Fruit fly (Drosophila melanogaster) whole organism, embryonic: ENCODE data around the gene CG1172.

Experiments used
- Aef1 ChIP-seq: fragments of 200-800 bp; sonication (Bioruptor generic); IDR thresholded peaks from 3 replicates; pipeline ENCODE4 v1.3.6; 2022; ENCODE audit warnings: missing biosample characterization, missing genetic modification characterization
- CG10654 ChIP-seq: fragments of 200-800 bp; sonication (Bioruptor generic); optimal IDR thresholded peaks from 2 replicates; lab custom pipeline; 2016; ENCODE audit warnings: missing biosample characterization, missing genetic modification characterization
- CG11695 ChIP-seq: fragments of 200-800 bp; sonication (Bioruptor generic); IDR thresholded peaks from 3 replicates; pipeline ENCODE4 v1.3.6; 2022; ENCODE audit warnings: missing biosample characterization, missing genetic modification characterization
- CG12219 ChIP-seq: fragments of 200-800 bp; sonication (Bioruptor generic); optimal IDR thresholded peaks from 3 replicates; lab custom pipeline; 2018; ENCODE audit warnings: missing biosample characterization, mild to moderate bottlenecking, missing genetic modification characterization
- CG12744 ChIP-seq: fragments of 200-800 bp; sonication (Bioruptor generic); optimal IDR thresholded peaks from 2 replicates; lab custom pipeline; 2016; ENCODE audit warnings: missing biosample characterization, missing genetic modification characterization
- CG12769 ChIP-seq: fragments of 200-800 bp; sonication (Bioruptor generic); optimal IDR thresholded peaks from 2 replicates; lab custom pipeline; 2019; ENCODE audit warnings: missing biosample characterization, mild to moderate bottlenecking, missing genetic modification characterization, moderate library complexity
- CG13624 ChIP-seq: fragments of 200-800 bp; sonication (Bioruptor generic); optimal IDR thresholded peaks from 2 replicates; lab custom pipeline; 2016; ENCODE audit warnings: missing biosample characterization, missing genetic modification characterization
- CG14710 ChIP-seq: fragments of 200-800 bp; sonication (Bioruptor generic); optimal IDR thresholded peaks from 3 replicates; lab custom pipeline; 2019; ENCODE audit warnings: missing biosample characterization, mild to moderate bottlenecking, missing genetic modification characterization, moderate library complexity
- CG1603 ChIP-seq: fragments of 200-800 bp; sonication (Bioruptor generic); optimal IDR thresholded peaks from 2 replicates; lab custom pipeline; 2019; ENCODE audit warnings: missing biosample characterization, mild to moderate bottlenecking, missing genetic modification characterization, moderate library complexity
- CG2116 ChIP-seq: fragments of 200-800 bp; sonication (Bioruptor generic); optimal IDR thresholded peaks from 3 replicates; lab custom pipeline; 2018; ENCODE audit warnings: missing biosample characterization, mild to moderate bottlenecking, missing genetic modification characterization
- CG2712 ChIP-seq: fragments of 200-800 bp; optimal IDR thresholded peaks from 3 replicates; lab custom pipeline; 2019; ENCODE audit warnings: missing biosample characterization, mild to moderate bottlenecking, missing genetic modification characterization, moderate library complexity
- CG30020 ChIP-seq: fragments of 200-800 bp; optimal IDR thresholded peaks from 2 replicates; lab custom pipeline; 2019; ENCODE audit warnings: missing biosample characterization, mild to moderate bottlenecking, missing genetic modification characterization, moderate library complexity
- CG31224 ChIP-seq: fragments of 200-800 bp; sonication (Bioruptor generic); IDR thresholded peaks from 2 replicates; pipeline ENCODE4 v1.3.6; 2022; ENCODE audit warnings: missing biosample characterization, missing genetic modification characterization
- CG31441 ChIP-seq: fragments of 200-800 bp; sonication (Bioruptor generic); IDR thresholded peaks from 2 replicates; pipeline ENCODE4 v1.3.6; 2022; ENCODE audit warnings: missing biosample characterization, missing genetic modification characterization
- CG3281 ChIP-seq: fragments of 200-800 bp; sonication (Bioruptor generic); optimal IDR thresholded peaks from 3 replicates; lab custom pipeline; 2017; ENCODE audit warnings: missing biosample characterization, mild to moderate bottlenecking, missing genetic modification characterization
- CG4404 ChIP-seq: fragments of 200-800 bp; sonication (Bioruptor generic); IDR thresholded peaks from 2 replicates; pipeline ENCODE4 v1.3.6; 2022; ENCODE audit warnings: missing biosample characterization, missing genetic modification characterization
- CG5180 ChIP-seq: fragments of 200-800 bp; sonication (Bioruptor generic); optimal IDR thresholded peaks from 3 replicates; lab custom pipeline; 2017; ENCODE audit warnings: missing biosample characterization, missing genetic modification characterization, mild to moderate bottlenecking, moderate library complexity, missing genetic modification reagents
- CG6683 ChIP-seq: fragments of 200-800 bp; sonication (Bioruptor generic); optimal IDR thresholded peaks from 2 replicates; lab custom pipeline; 2017; ENCODE audit warnings: missing biosample characterization, mild to moderate bottlenecking, missing genetic modification characterization, missing genetic modification reagents
- CG6765 ChIP-seq: fragments of 200-800 bp; sonication (Bioruptor generic); optimal IDR thresholded peaks from 3 replicates; lab custom pipeline; 2017; ENCODE audit warnings: missing biosample characterization, mild to moderate bottlenecking, missing genetic modification characterization
- CG6813 ChIP-seq: fragments of 200-800 bp; sonication (Bioruptor generic); optimal IDR thresholded peaks from 2 replicates; lab custom pipeline; 2017; ENCODE audit warnings: missing biosample characterization, missing genetic modification characterization, mild to moderate bottlenecking, moderate library complexity, missing genetic modification reagents
- CG7786 ChIP-seq: fragments of 200-800 bp; sonication (Bioruptor generic); optimal IDR thresholded peaks from 2 replicates; lab custom pipeline; 2016; ENCODE audit warnings: missing biosample characterization, missing genetic modification characterization
- CG8089 ChIP-seq: fragments of 200-800 bp; sonication (Bioruptor generic); optimal IDR thresholded peaks from 3 replicates; lab custom pipeline; 2016; ENCODE audit warnings: missing biosample characterization, missing genetic modification characterization
- CG8478 ChIP-seq: fragments of >200 bp; optimal IDR thresholded peaks from 2 replicates; lab custom pipeline; 2018
- CG9215 ChIP-seq: fragments of 200-800 bp; sonication (Bioruptor generic); IDR thresholded peaks from 2 replicates; pipeline ENCODE4 v1.3.6; 2022; ENCODE audit warnings: missing biosample characterization, missing genetic modification characterization
- CG9437 ChIP-seq: fragments of 200-800 bp; sonication (Bioruptor generic); optimal IDR thresholded peaks from 2 replicates; lab custom pipeline; 2018; ENCODE audit warnings: missing biosample characterization, mild to moderate bottlenecking, missing genetic modification characterization
- CHES-1-like ChIP-seq: fragments of 200-800 bp; sonication (Bioruptor generic); optimal IDR thresholded peaks from 2 replicates; lab custom pipeline; 2016; ENCODE audit warnings: missing biosample characterization, missing genetic modification characterization
- Dip3 ChIP-seq: fragments of 200-800 bp; sonication (Bioruptor generic); optimal IDR thresholded peaks from 3 replicates; lab custom pipeline; 2016; ENCODE audit warnings: missing biosample characterization, missing genetic modification characterization
- NK7.1 ChIP-seq: fragments of 200-800 bp; sonication (Bioruptor generic); optimal IDR thresholded peaks from 3 replicates; lab custom pipeline; 2016; ENCODE audit warnings: missing biosample characterization, missing genetic modification characterization
- Nf-YC ChIP-seq: fragments of 200-800 bp; optimal IDR thresholded peaks from 3 replicates; lab custom pipeline; 2019; ENCODE audit warnings: missing biosample characterization, mild to moderate bottlenecking, missing genetic modification characterization, moderate library complexity
- Oli ChIP-seq: fragments of 200-800 bp; sonication (Bioruptor generic); optimal IDR thresholded peaks from 2 replicates; lab custom pipeline; 2018; ENCODE audit warnings: missing biosample characterization, mild to moderate bottlenecking, missing genetic modification characterization, moderate library complexity
- PHDP ChIP-seq: fragments of 200-800 bp; sonication (Bioruptor generic); optimal IDR thresholded peaks from 3 replicates; lab custom pipeline; 2018; ENCODE audit warnings: missing biosample characterization, mild to moderate bottlenecking, missing genetic modification characterization, moderate library complexity
- Pdp1 ChIP-seq, 2 experiments: fragments of 200-800 bp; sonication (Bioruptor generic); optimal IDR thresholded peaks; 3 replicates each; lab custom pipeline; 2016; ENCODE audit warnings: missing biosample characterization in 2 of 2, missing genetic modification characterization in 2 of 2, mild to moderate bottlenecking in 1 of 2, moderate library complexity in 1 of 2
- Poxn ChIP-seq: fragments of 200-800 bp; sonication (Bioruptor generic); IDR thresholded peaks from 2 replicates; pipeline ENCODE4 v1.3.6; 2022; ENCODE audit warnings: missing biosample characterization, missing genetic modification characterization
- Rfx ChIP-seq: fragments of 200-800 bp; sonication (Bioruptor generic); IDR thresholded peaks from 2 replicates; pipeline ENCODE4 v1.3.6; 2022; ENCODE audit warnings: missing biosample characterization, missing genetic modification characterization
- Xrp1 ChIP-seq: fragments of 200-800 bp; sonication (Bioruptor generic); IDR thresholded peaks from 2 replicates; pipeline ENCODE4 v1.3.6; 2022; ENCODE audit warnings: missing biosample characterization, missing genetic modification characterization
- chinmo ChIP-seq: fragments of 200-800 bp; sonication (Bioruptor generic); IDR thresholded peaks from 4 replicates; pipeline ENCODE4 v1.3.6; 2022; ENCODE audit warnings: missing biosample characterization, missing genetic modification characterization; ENCODE audit not compliant: partially characterized antibody
- croc ChIP-seq: fragments of 200-800 bp; sonication (Bioruptor generic); conservative IDR thresholded peaks from 3 replicates; pipeline ENCODE4 v1.3.6; 2022; ENCODE audit warnings: missing biosample characterization, missing genetic modification characterization
- disco-r ChIP-seq: fragments of 200-800 bp; sonication (Bioruptor generic); optimal IDR thresholded peaks from 2 replicates; lab custom pipeline; 2016; ENCODE audit warnings: missing biosample characterization, missing genetic modification characterization
- dmrt11E ChIP-seq: fragments of 200-800 bp; sonication (Bioruptor generic); optimal IDR thresholded peaks from 3 replicates; lab custom pipeline; 2018; ENCODE audit warnings: missing biosample characterization, mild to moderate bottlenecking, missing genetic modification characterization, moderate library complexity
- fru ChIP-seq: fragments of >200 bp; optimal IDR thresholded peaks from 2 replicates; lab custom pipeline; 2017
- gro ChIP-seq: fragments of 200-800 bp; sonication (Bioruptor generic); optimal IDR thresholded peaks from 2 replicates; lab custom pipeline; 2016; ENCODE audit warnings: missing biosample characterization, missing genetic modification characterization
- lmd ChIP-seq: fragments of 200-800 bp; sonication (Bioruptor generic); IDR thresholded peaks from 2 replicates; pipeline ENCODE4 v1.3.6; 2022; ENCODE audit warnings: missing biosample characterization, missing genetic modification characterization
- ranshi ChIP-seq: fragments of 200-800 bp; sonication (Bioruptor generic); IDR thresholded peaks from 2 replicates; pipeline ENCODE4 v1.3.6; 2022; ENCODE audit warnings: missing biosample characterization, missing genetic modification characterization
- ro ChIP-seq: fragments of 200-800 bp; sonication (Bioruptor generic); IDR thresholded peaks from 2 replicates; pipeline ENCODE4 v1.3.6; 2022; ENCODE audit warnings: missing biosample characterization, missing genetic modification characterization
- run ChIP-seq: fragments of 200-800 bp; sonication (Bioruptor generic); optimal IDR thresholded peaks from 3 replicates; lab custom pipeline; 2018; ENCODE audit warnings: missing biosample characterization, mild to moderate bottlenecking, missing genetic modification characterization
- sc ChIP-seq, 3 experiments: fragments of >200 bp in 2 of 3; fragments of 200-800 bp in 1 of 3; sonication (Bioruptor generic) in 1 of 3; optimal IDR thresholded peaks; 2 replicates in 2 of 3; 3 replicates in 1 of 3; lab custom pipeline; 2017; ENCODE audit warnings: mild to moderate bottlenecking in 1 of 3, missing biosample characterization in 1 of 3, missing genetic modification characterization in 1 of 3, missing genetic modification reagents in 1 of 3
- shn ChIP-seq: fragments of 200-800 bp; sonication (Bioruptor generic); optimal IDR thresholded peaks from 3 replicates; lab custom pipeline; 2016; ENCODE audit warnings: missing biosample characterization, missing genetic modification characterization
- tio ChIP-seq: fragments of 200-800 bp; sonication (Bioruptor generic); optimal IDR thresholded peaks from 2 replicates; lab custom pipeline; 2017; ENCODE audit warnings: missing biosample characterization, missing genetic modification characterization, inconsistent platforms
- trh ChIP-seq: fragments of 200-800 bp; sonication (Bioruptor generic); optimal IDR thresholded peaks from 2 replicates; lab custom pipeline; 2016; ENCODE audit warnings: missing biosample characterization, missing genetic modification characterization
- zen ChIP-seq: fragments of 200-800 bp; sonication (Bioruptor generic); optimal IDR thresholded peaks from 3 replicates; lab custom pipeline; 2018; ENCODE audit warnings: missing biosample characterization, mild to moderate bottlenecking, missing genetic modification characterization, moderate library complexity

Gene CG1172

DNA sequence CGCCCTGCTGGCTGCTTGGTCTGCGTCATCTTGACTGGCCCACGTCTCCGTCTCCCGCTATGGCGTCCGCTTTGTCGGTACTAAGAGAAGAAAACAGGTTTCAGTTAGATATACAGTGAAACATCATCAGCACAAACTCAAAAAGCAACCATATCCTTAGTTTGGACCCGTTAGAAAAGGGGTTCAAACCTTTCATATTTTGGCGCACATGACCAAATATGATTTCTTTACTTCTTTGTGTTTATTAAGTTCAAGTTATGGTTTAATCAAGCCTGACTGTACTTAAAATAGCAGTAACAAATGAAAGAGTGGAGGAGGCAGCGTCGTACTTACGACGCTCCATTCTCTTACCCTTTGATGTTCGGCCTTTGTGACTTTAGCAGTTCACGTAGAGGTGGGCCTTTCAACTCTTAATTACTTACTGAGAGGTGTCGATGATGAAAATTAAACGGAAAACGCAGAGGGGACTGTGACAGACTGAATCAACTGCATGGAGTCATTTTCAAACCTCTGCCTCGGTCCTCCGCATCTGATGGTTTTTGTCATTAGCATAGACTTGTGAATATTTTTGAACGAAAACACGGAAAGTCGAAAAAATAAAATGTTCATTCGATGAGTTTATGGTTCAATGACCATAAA, 31.9 kb upstream of the CG1172 start (continued):
- peak; percentile 47 for TF ChIP-seq CG14710 (tag; lab: Kevin White, UChicago)
- TF ChIP-seq Dip3 (GFP tag; lab: Kevin White, UChicago): peak; percentile 85
- TF ChIP-seq CG8089: peak; percentile 59
- TF ChIP-seq lmd: peak; percentile 88
- peak; percentile 52 for TF ChIP-seq croc
- peak; percentile 86 for TF ChIP-seq CG1603
- TF ChIP-seq CG31441 (GFP tag; lab: Robert Waterston, UW): peak; percentile 79
- no peak for TF ChIP-seq CG30020 (tag; lab: Kevin White, UChicago)
- TF ChIP-seq sc (optimal IDR thresholded peaks at IDR 0.05; lab: Kevin White, UChicago): no peak
- TF ChIP-seq sc (GFP tag; optimal IDR thresholded peaks at IDR 0.05; lab: Kevin White, UChicago): peak; percentile 42
- TF ChIP-seq CG31224: peak; percentile 73
- peak; percentile 4 for TF ChIP-seq CG2116 (GFP tag; lab: Kevin White, UChicago)
- peak; percentile 80 to 87 for TF ChIP-seq Pdp1 (GFP tag; optimal IDR thresholded peaks at IDR 0.05; lab: Kevin White, UChicago)
- TF ChIP-seq Aef1: peak; percentile 75
- peak; percentile 63 for TF ChIP-seq run (tag; lab: Kevin White, UChicago)
- TF ChIP-seq CG2712: peak; percentile 87
- TF ChIP-seq trh (GFP tag; lab: Kevin White, UChicago): no peak
- peak; percentile 88 for TF ChIP-seq CG12769 (tag; lab: Kevin White, UChicago)
- peak; percentile 62 for TF ChIP-seq CG10654
- TF ChIP-seq PHDP (tag; lab: Kevin White, UChicago): peak; percentile 79
- peak; percentile 37 for TF ChIP-seq Nf-YC (tag; lab: Kevin White, UChicago)
- TF ChIP-seq CG9437 (GFP tag; lab: Kevin White, UChicago): peak; percentile 40
- TF ChIP-seq CG11695 (GFP tag; lab: Robert Waterston, UW): peak; percentile 78
- peak; percentile 88 for TF ChIP-seq ranshi (GFP tag; lab: Robert Waterston, UW)
- TF ChIP-seq Rfx: peak; percentile 93
- peak; percentile 84 for TF ChIP-seq CG7786
- TF ChIP-seq CG6765: peak; percentile 54
- TF ChIP-seq CG4404: peak; percentile 64
- peak; percentile 20 for TF ChIP-seq zen (tag; lab: Kevin White, UChicago)
- peak; percentile 61; the same call in 1 of the 2 replicates for TF ChIP-seq CG9215
- TF ChIP-seq Poxn (GFP tag; lab: Robert Waterston, UW): no peak
- TF ChIP-seq CG13624 (GFP tag; lab: Kevin White, UChicago): peak; percentile 88
- no peak for TF ChIP-seq CG8478 (lab: Kevin White, UChicago)
- peak; percentile 48 for TF ChIP-seq CG6683 (GFP tag; lab: Kevin White, UChicago)
- peak; percentile 56; the same call in 1 of the 2 replicates for TF ChIP-seq ro (GFP tag; lab: Robert Waterston, UW)
- no peak for TF ChIP-seq fru (lab: Kevin White, UChicago)
- TF ChIP-seq gro (GFP tag; lab: Kevin White, UChicago): peak; percentile 89
- peak; percentile 67 for TF ChIP-seq tio (GFP tag; lab: Kevin White, UChicago)
- TF ChIP-seq disco-r (GFP tag; lab: Kevin White, UChicago): peak; percentile 47
- peak; percentile 82 for TF ChIP-seq CG12219
- TF ChIP-seq chinmo (GFP tag; lab: Robert Waterston, UW): 0 out of 4 replicates have a peak, but pooled peaks have one; percentile 67
- TF ChIP-seq Xrp1 (GFP tag; lab: Robert Waterston, UW): peak; percentile 85
- TF ChIP-seq CG6813: peak; percentile 81
- TF ChIP-seq shn (GFP tag; lab: Kevin White, UChicago): peak; percentile 37
- peak; percentile 85 for TF ChIP-seq Oli (tag; lab: Kevin White, UChicago)
- TF ChIP-seq CG5180 (GFP tag; lab: Kevin White, UChicago): no peak
- TF ChIP-seq dmrt11E: peak; percentile 55
- peak; percentile 77 for TF ChIP-seq CG3281 (GFP tag; lab: Kevin White, UChicago)
- peak; percentile 61 for TF ChIP-seq NK7.1 (GFP tag; lab: Kevin White, UChicago)
- TF ChIP-seq CHES-1-like (GFP tag; lab: Kevin White, UChicago): peak; percentile 67
- TF ChIP-seq CG12744 (GFP tag; lab: Kevin White, UChicago): peak; percentile 61
